Fruit fly (Drosophila melanogaster) whole organism, embryonic: Measurements from ENCODE around the gene FucTA.

Experiments
- Abd-B ChIP-seq: fragments of 200-800 bp; sonication (Bioruptor generic); optimal IDR thresholded peaks from 2 replicates; lab custom pipeline; 2018; ENCODE audit warnings: missing biosample characterization, mild to moderate bottlenecking, missing genetic modification characterization, moderate library complexity
- Asciz ChIP-seq: fragments of 200-800 bp; sonication (Bioruptor generic); optimal IDR thresholded peaks from 2 replicates; lab custom pipeline; 2017; ENCODE audit warnings: missing biosample characterization, mild to moderate bottlenecking, missing genetic modification characterization, missing genetic modification reagents
- Atf3 ChIP-seq: fragments of 200-800 bp; sonication (Bioruptor generic); optimal IDR thresholded peaks from 3 replicates; lab custom pipeline; 2016; ENCODE audit warnings: missing biosample characterization, missing genetic modification characterization
- Blimp-1 ChIP-seq: fragments of 200-800 bp; sonication (Bioruptor generic); optimal IDR thresholded peaks from 3 replicates; lab custom pipeline; 2018; ENCODE audit warnings: missing biosample characterization, missing genetic modification characterization, mild to moderate bottlenecking, moderate library complexity, missing genetic modification reagents
- C15 ChIP-seq: fragments of 200-800 bp; sonication (Bioruptor generic); IDR thresholded peaks from 3 replicates; pipeline ENCODE4 v1.3.6; 2022; ENCODE audit warnings: missing biosample characterization, missing genetic modification characterization
- CG10274 ChIP-seq: fragments of 200-800 bp; sonication (Bioruptor generic); optimal IDR thresholded peaks from 3 replicates; lab custom pipeline; 2017; ENCODE audit warnings: missing biosample characterization, mild to moderate bottlenecking, missing genetic modification characterization
- CG10959 ChIP-seq: fragments of 200-800 bp; sonication (Bioruptor generic); IDR thresholded peaks from 2 replicates; pipeline ENCODE4 v1.3.6; 2022; ENCODE audit warnings: missing biosample characterization, missing genetic modification characterization
- CG11247 ChIP-seq: fragments of 200-800 bp; sonication (Bioruptor generic); IDR thresholded peaks from 2 replicates; pipeline ENCODE4 v1.3.6; 2022; ENCODE audit warnings: missing biosample characterization, missing genetic modification characterization
- CG11560 ChIP-seq: fragments of 200-800 bp; sonication (Bioruptor generic); IDR thresholded peaks from 3 replicates; pipeline ENCODE4 v1.3.6; 2022; ENCODE audit warnings: missing biosample characterization, missing genetic modification characterization
- CG15011 ChIP-seq: fragments of 200-800 bp; sonication (Bioruptor generic); optimal IDR thresholded peaks from 3 replicates; lab custom pipeline; 2018; ENCODE audit warnings: missing biosample characterization, mild to moderate bottlenecking, missing genetic modification characterization
- CG15601 ChIP-seq: fragments of 200-800 bp; sonication (Bioruptor generic); optimal IDR thresholded peaks from 3 replicates; lab custom pipeline; 2019; ENCODE audit warnings: missing biosample characterization, mild to moderate bottlenecking, missing genetic modification characterization, moderate library complexity
- CG15696 ChIP-seq: fragments of 200-800 bp; sonication (Bioruptor generic); optimal IDR thresholded peaks from 2 replicates; lab custom pipeline; 2019; ENCODE audit warnings: missing biosample characterization, mild to moderate bottlenecking, missing genetic modification characterization, moderate library complexity
- CG1647 ChIP-seq: fragments of 200-800 bp; sonication (Bioruptor generic); optimal IDR thresholded peaks from 3 replicates; lab custom pipeline; 2016; ENCODE audit warnings: missing biosample characterization, missing genetic modification characterization
- CG2129 ChIP-seq: fragments of 200-800 bp; sonication (Bioruptor generic); IDR thresholded peaks from 2 replicates; pipeline ENCODE4 v1.3.6; 2022; ENCODE audit warnings: missing biosample characterization, missing genetic modification characterization; ENCODE audit not compliant: partially characterized antibody
- CG31441 ChIP-seq: fragments of 200-800 bp; sonication (Bioruptor generic); IDR thresholded peaks from 2 replicates; pipeline ENCODE4 v1.3.6; 2022; ENCODE audit warnings: missing biosample characterization, missing genetic modification characterization
- CG4328 ChIP-seq: fragments of 200-800 bp; sonication (Bioruptor generic); optimal IDR thresholded peaks from 3 replicates; lab custom pipeline; 2017; ENCODE audit warnings: missing biosample characterization, missing genetic modification reagents, missing genetic modification characterization
- CG4617 ChIP-seq: fragments of 200-800 bp; sonication (Bioruptor generic); optimal IDR thresholded peaks from 3 replicates; lab custom pipeline; 2016; ENCODE audit warnings: missing biosample characterization, missing genetic modification characterization, borderline replicate concordance
- Dbx ChIP-seq: fragments of 200-800 bp; sonication (Bioruptor generic); IDR thresholded peaks from 3 replicates; pipeline ENCODE4 v1.3.6; 2022; ENCODE audit warnings: missing biosample characterization, missing genetic modification characterization
- Drgx ChIP-seq: fragments of 200-800 bp; sonication (Bioruptor generic); IDR thresholded peaks from 2 replicates; pipeline ENCODE4 v1.3.6; 2022; ENCODE audit warnings: missing biosample characterization, missing genetic modification characterization
- Eip74EF ChIP-seq, 2 experiments: fragments of 200-800 bp in 1 of 2; fragments of >200 bp in 1 of 2; sonication (Bioruptor generic) in 1 of 2; optimal IDR thresholded peaks; 2 replicates each; lab custom pipeline; 2017 to 2019; ENCODE audit warnings: missing biosample characterization in 2 of 2, missing genetic modification characterization in 2 of 2, mild to moderate bottlenecking in 1 of 2, moderate library complexity in 1 of 2
- Elba2 ChIP-seq: fragments of 200-800 bp; sonication (Bioruptor generic); optimal IDR thresholded peaks from 3 replicates; lab custom pipeline; 2016; ENCODE audit warnings: missing biosample characterization, missing genetic modification characterization
- GATAe ChIP-seq: fragments of 200-800 bp; sonication (Bioruptor generic); conservative IDR thresholded peaks from 2 replicates; pipeline ENCODE4 v1.3.6; 2022; ENCODE audit warnings: missing biosample characterization, missing genetic modification characterization
- HLH3B ChIP-seq: fragments of 200-800 bp; sonication (Bioruptor generic); IDR thresholded peaks from 2 replicates; pipeline ENCODE4 v1.3.6; 2022; ENCODE audit warnings: missing biosample characterization, missing genetic modification characterization
- Hr78 ChIP-seq, 2 experiments: fragments of 200-800 bp in 1 of 2; fragments of >200 bp in 1 of 2; sonication (Bioruptor generic) in 1 of 2; optimal IDR thresholded peaks; 2 replicates each; lab custom pipeline; 2017 to 2019; ENCODE audit warnings: missing biosample characterization in 2 of 2, missing genetic modification characterization in 2 of 2, mild to moderate bottlenecking in 1 of 2, moderate library complexity in 1 of 2
- Lim3 ChIP-seq: fragments of 200-800 bp; sonication (Bioruptor generic); IDR thresholded peaks from 2 replicates; pipeline ENCODE4 v1.3.6; 2022; ENCODE audit warnings: missing biosample characterization, missing genetic modification characterization
- Mrtf ChIP-seq: fragments of 200-800 bp; sonication (Bioruptor generic); IDR thresholded peaks from 3 replicates; pipeline ENCODE4 v1.3.6; 2022; ENCODE audit warnings: missing biosample characterization, missing genetic modification characterization
- Opbp ChIP-seq: fragments of 200-800 bp; sonication (Bioruptor generic); IDR thresholded peaks from 3 replicates; pipeline ENCODE4 v1.3.6; 2022; ENCODE audit warnings: missing biosample characterization, missing genetic modification characterization; ENCODE audit not compliant: partially characterized antibody
- Trl ChIP-seq, 3 experiments: fragments of >200 bp in 2 of 3; fragments of 200-800 bp in 1 of 3; sonication (Bioruptor generic) in 1 of 3; optimal IDR thresholded peaks; 2 replicates in 1 of 3; 3 replicates in 2 of 3; lab custom pipeline; 2016 to 2017; ENCODE audit warnings: missing biosample characterization in 1 of 3, missing genetic modification characterization in 1 of 3
- bbx ChIP-seq: fragments of 200-800 bp; sonication (Bioruptor generic); IDR thresholded peaks from 2 replicates; pipeline ENCODE4 v1.3.6; 2022; ENCODE audit warnings: missing biosample characterization, missing genetic modification characterization; ENCODE audit not compliant: partially characterized antibody
- cad ChIP-seq: fragments of >200 bp; optimal IDR thresholded peaks from 2 replicates; lab custom pipeline; 2017; ENCODE audit warnings: missing biosample characterization, missing genetic modification characterization
- dan ChIP-seq: fragments of 200-800 bp; sonication (Bioruptor generic); IDR thresholded peaks from 2 replicates; pipeline ENCODE4 v1.3.6; 2022; ENCODE audit warnings: missing biosample characterization, missing genetic modification characterization
- disco-r ChIP-seq: fragments of 200-800 bp; sonication (Bioruptor generic); optimal IDR thresholded peaks from 2 replicates; lab custom pipeline; 2016; ENCODE audit warnings: missing biosample characterization, missing genetic modification characterization
- exex ChIP-seq: fragments of 200-800 bp; sonication (Bioruptor generic); optimal IDR thresholded peaks from 4 replicates; lab custom pipeline; 2018; ENCODE audit warnings: missing biosample characterization, mild to moderate bottlenecking, missing genetic modification characterization, moderate library complexity
- fd64A ChIP-seq: fragments of 200-800 bp; sonication (Bioruptor generic); optimal IDR thresholded peaks from 3 replicates; lab custom pipeline; 2018; ENCODE audit warnings: missing biosample characterization, mild to moderate bottlenecking, missing genetic modification characterization
- fru ChIP-seq: fragments of >200 bp; optimal IDR thresholded peaks from 2 replicates; lab custom pipeline; 2017
- gce ChIP-seq: fragments of 200-800 bp; sonication (Bioruptor generic); IDR thresholded peaks from 3 replicates; pipeline ENCODE4 v1.3.6; 2022; ENCODE audit warnings: missing biosample characterization, missing genetic modification characterization
- gt ChIP-seq: fragments of 200-800 bp; sonication (Bioruptor generic); IDR thresholded peaks from 2 replicates; pipeline ENCODE4 v1.3.6; 2022; ENCODE audit warnings: missing biosample characterization, missing genetic modification characterization
- hkb ChIP-seq, 2 experiments: fragments of 200-800 bp in 1 of 2; fragments of >200 bp in 1 of 2; sonication (Bioruptor generic) in 1 of 2; IDR thresholded peaks in 1 of 2; optimal IDR thresholded peaks in 1 of 2; 2 replicates each; pipeline versions ENCODE4 v1.3.6 to Lab custom; 2017 to 2022; ENCODE audit warnings: missing biosample characterization in 1 of 2, missing genetic modification characterization in 1 of 2
- ind ChIP-seq: fragments of 200-800 bp; sonication (Bioruptor generic); optimal IDR thresholded peaks from 3 replicates; lab custom pipeline; 2016; ENCODE audit warnings: missing biosample characterization, missing genetic modification characterization
- lab ChIP-seq: fragments of 200-800 bp; sonication (Bioruptor generic); optimal IDR thresholded peaks from 3 replicates; lab custom pipeline; 2017; ENCODE audit warnings: missing biosample characterization, missing genetic modification characterization, mild to moderate bottlenecking, moderate library complexity, missing genetic modification reagents
- lmd ChIP-seq: fragments of 200-800 bp; sonication (Bioruptor generic); IDR thresholded peaks from 2 replicates; pipeline ENCODE4 v1.3.6; 2022; ENCODE audit warnings: missing biosample characterization, missing genetic modification characterization
- maf-S ChIP-seq: fragments of 200-800 bp; sonication (Bioruptor generic); optimal IDR thresholded peaks from 2 replicates; lab custom pipeline; 2016; ENCODE audit warnings: missing biosample characterization, missing genetic modification characterization
- scrt ChIP-seq: fragments of 200-800 bp; sonication (Bioruptor generic); optimal IDR thresholded peaks from 2 replicates; lab custom pipeline; 2018; ENCODE audit warnings: missing biosample characterization, mild to moderate bottlenecking, missing genetic modification characterization, moderate library complexity
- sqz ChIP-seq: fragments of 200-800 bp; sonication (Bioruptor generic); optimal IDR thresholded peaks from 3 replicates; lab custom pipeline; 2018; ENCODE audit warnings: missing biosample characterization, mild to moderate bottlenecking, missing genetic modification characterization
- tna ChIP-seq: fragments of 200-800 bp; sonication (Bioruptor generic); IDR thresholded peaks from 2 replicates; pipeline ENCODE4 v1.3.6; 2022; ENCODE audit warnings: missing biosample characterization, missing genetic modification characterization; ENCODE audit not compliant: partially characterized antibody
- toy ChIP-seq: fragments of 200-800 bp; sonication (Bioruptor generic); IDR thresholded peaks from 2 replicates; pipeline ENCODE4 v1.3.6; 2022; ENCODE audit warnings: missing biosample characterization, missing genetic modification characterization
- twi ChIP-seq: fragments of 200-800 bp; optimal IDR thresholded peaks from 2 replicates; lab custom pipeline; 2019; ENCODE audit warnings: missing biosample characterization, mild to moderate bottlenecking, missing genetic modification characterization, moderate library complexity
- unpg ChIP-seq: fragments of 200-800 bp; sonication (Bioruptor generic); optimal IDR thresholded peaks from 3 replicates; lab custom pipeline; 2018; ENCODE audit warnings: missing biosample characterization, mild to moderate bottlenecking, missing genetic modification characterization, moderate library complexity

FucTA gene

DNA sequence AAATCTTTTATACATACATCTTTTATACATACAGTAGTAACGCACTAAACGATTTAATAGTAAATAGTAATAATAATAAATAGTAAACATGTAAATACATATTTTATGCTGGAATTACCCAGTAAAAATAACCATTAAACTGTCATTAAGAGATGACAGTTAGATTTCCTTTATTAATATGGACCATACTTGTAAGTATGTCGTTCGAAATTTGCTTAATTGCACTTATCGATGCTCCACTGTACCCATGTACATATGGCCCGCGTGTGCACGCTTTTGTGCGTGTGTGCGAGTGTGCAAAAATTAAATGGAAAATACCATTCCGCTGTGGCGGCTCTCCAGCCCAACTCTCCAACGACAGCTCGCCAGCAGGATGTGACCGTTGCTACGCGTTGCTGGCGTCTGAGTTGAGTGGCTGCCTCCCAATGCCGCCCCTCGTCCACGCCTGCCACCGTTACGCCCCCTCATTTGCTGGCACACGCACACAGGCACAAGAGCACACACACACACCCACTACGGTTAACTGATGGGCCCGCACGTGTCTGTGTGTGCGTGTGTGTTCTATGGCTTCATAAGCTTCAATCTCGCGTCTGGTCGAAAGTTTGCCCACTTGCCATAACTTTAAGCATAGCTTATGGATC, 44.1 kb upstream of the FucTA start (continued):
- TF ChIP-seq unpg (GFP tag; lab: Kevin White, UChicago), result peak; percentile 20
- TF ChIP-seq exex (tag; lab: Kevin White, UChicago), result no peak
- TF ChIP-seq CG15601 (tag; lab: Kevin White, UChicago), result no peak
- no peak for TF ChIP-seq CG15011 (GFP tag; lab: Kevin White, UChicago)
- TF ChIP-seq Mrtf (GFP tag; lab: Robert Waterston, UW), result 0 out of 3 replicates have a peak, but pooled peaks have one; percentile 3
- TF ChIP-seq Dbx (GFP tag; lab: Robert Waterston, UW), result no peak
- TF ChIP-seq CG31441 (GFP tag; lab: Robert Waterston, UW), result no peak
- TF ChIP-seq maf-S (GFP tag; lab: Kevin White, UChicago), result no peak
- TF ChIP-seq Elba2 (GFP tag; lab: Kevin White, UChicago), result no peak
- TF ChIP-seq GATAe, result no peak
- TF ChIP-seq Trl (optimal IDR thresholded peaks at IDR 0.05; lab: Kevin White, UChicago), result no peak
- no peak for TF ChIP-seq Trl (GFP tag; optimal IDR thresholded peaks at IDR 0.05; lab: Kevin White, UChicago)
- TF ChIP-seq disco-r (GFP tag; lab: Kevin White, UChicago), result no peak
- no peak for TF ChIP-seq Hr78 (GFP tag; optimal IDR thresholded peaks at IDR 0.05; lab: Kevin White, UChicago)
- TF ChIP-seq fru (lab: Kevin White, UChicago), result no peak
- no peak for TF ChIP-seq CG1647 (GFP tag; lab: Kevin White, UChicago)
- TF ChIP-seq scrt (GFP tag; lab: Kevin White, UChicago), result no peak
- no peak for TF ChIP-seq HLH3B
- no peak for TF ChIP-seq Opbp (GFP tag; lab: Robert Waterston, UW)
- no peak for TF ChIP-seq C15 (GFP tag; lab: Robert Waterston, UW)
- TF ChIP-seq Drgx (GFP tag; lab: Robert Waterston, UW), result no peak; the same call in 1 of the 2 replicates
- TF ChIP-seq Abd-B (GFP tag; lab: Kevin White, UChicago), result no peak
- TF ChIP-seq Atf3 (GFP tag; lab: Kevin White, UChicago), result no peak
- TF ChIP-seq dan (GFP tag; lab: Robert Waterston, UW), result no peak
- no peak for TF ChIP-seq Eip74EF (GFP tag; optimal IDR thresholded peaks at IDR 0.05; lab: Kevin White, UChicago)
- TF ChIP-seq CG11247 (GFP tag; lab: Robert Waterston, UW), result 0 out of 2 replicates have a peak, but pooled peaks have one; percentile 14
- TF ChIP-seq Blimp-1, result no peak
- 0 out of 2 replicates have a peak, but pooled peaks have one; percentile 21 for TF ChIP-seq lmd (GFP tag; lab: Robert Waterston, UW)
- TF ChIP-seq CG10959 (GFP tag; lab: Robert Waterston, UW), result no peak
- TF ChIP-seq tna, result no peak
- no peak for TF ChIP-seq sqz
- TF ChIP-seq lab (GFP tag; lab: Kevin White, UChicago), result peak; percentile 11
- TF ChIP-seq bbx, result no peak
- TF ChIP-seq CG15696 (tag; lab: Kevin White, UChicago), result no peak
- TF ChIP-seq CG2129 (GFP tag; lab: Robert Waterston, UW), result no peak
- no peak for TF ChIP-seq gt (GFP tag; lab: Robert Waterston, UW)
- no peak for TF ChIP-seq cad (GFP tag; lab: Kevin White, UChicago)
- TF ChIP-seq twi (tag; lab: Kevin White, UChicago), result no peak
- no peak for TF ChIP-seq ind (GFP tag; lab: Kevin White, UChicago)
- TF ChIP-seq CG4328 (GFP tag; lab: Kevin White, UChicago), result no peak
- no peak for TF ChIP-seq hkb (optimal IDR thresholded peaks at IDR 0.05; lab: Kevin White, UChicago)
- 0 out of 2 replicates have a peak, but pooled peaks have one; percentile 8 for TF ChIP-seq hkb (GFP tag; IDR thresholded peaks at IDR 0.05; lab: Robert Waterston, UW)
- TF ChIP-seq CG10274 (GFP tag; lab: Kevin White, UChicago), result no peak
- TF ChIP-seq Lim3, result no peak
- no peak for TF ChIP-seq fd64A (GFP tag; lab: Kevin White, UChicago)
- no peak for TF ChIP-seq Asciz (GFP tag; lab: Kevin White, UChicago)
- no peak for TF ChIP-seq gce (GFP tag; lab: Robert Waterston, UW)
- no peak for TF ChIP-seq CG11560
- no peak for TF ChIP-seq CG4617
- no peak for TF ChIP-seq toy (GFP tag; lab: Robert Waterston, UW)
